Fruit fly (Drosophila melanogaster) whole organism, prepupa: ENCODE data around the gene SPoCk.

Experiments
- Blimp-1 ChIP-seq: fragments of 200-800 bp; sonication (Bioruptor generic); optimal IDR thresholded peaks from 3 replicates; lab custom pipeline; 2017; ENCODE audit warnings: missing biosample characterization, missing genetic modification characterization, mild to moderate bottlenecking, moderate library complexity, missing genetic modification reagents
- CG10669 ChIP-seq: fragments of 200-800 bp; sonication (Bioruptor generic); optimal IDR thresholded peaks from 3 replicates; lab custom pipeline; 2018; ENCODE audit warnings: missing biosample characterization, mild to moderate bottlenecking, missing genetic modification characterization, moderate library complexity
- CG11294 ChIP-seq: fragments of 200-800 bp; sonication (Bioruptor generic); IDR thresholded peaks from 2 replicates; pipeline ENCODE4 v1.3.6; 2022; ENCODE audit warnings: missing biosample characterization, missing genetic modification characterization
- CG11902 ChIP-seq: fragments of 200-800 bp; sonication (Bioruptor generic); optimal IDR thresholded peaks from 3 replicates; lab custom pipeline; 2016; ENCODE audit warnings: missing biosample characterization, missing genetic modification characterization
- CG15336 ChIP-seq: fragments of 200-800 bp; sonication (Bioruptor generic); IDR thresholded peaks from 2 replicates; pipeline ENCODE4 v1.3.6; 2022; ENCODE audit warnings: missing biosample characterization, missing genetic modification characterization
- CG31627 ChIP-seq: fragments of 200-800 bp; sonication (Bioruptor generic); optimal IDR thresholded peaks from 3 replicates; lab custom pipeline; 2016; ENCODE audit warnings: missing biosample characterization, missing genetic modification characterization
- CG34406 ChIP-seq: fragments of 200-800 bp; sonication (Bioruptor generic); optimal IDR thresholded peaks from 3 replicates; lab custom pipeline; 2016; ENCODE audit warnings: missing biosample characterization, missing genetic modification characterization
- CG3919 ChIP-seq: fragments of 200-800 bp; sonication (Bioruptor generic); optimal IDR thresholded peaks from 3 replicates; lab custom pipeline; 2016; ENCODE audit warnings: missing biosample characterization, missing genetic modification characterization
- CG6163 ChIP-seq: fragments of 200-800 bp; sonication (Bioruptor generic); IDR thresholded peaks from 3 replicates; pipeline ENCODE4 v1.3.6; 2022; ENCODE audit warnings: missing biosample characterization, missing genetic modification characterization
- CG6276 ChIP-seq: fragments of 200-800 bp; sonication (Bioruptor generic); optimal IDR thresholded peaks from 2 replicates; lab custom pipeline; 2017; ENCODE audit warnings: missing biosample characterization, mild to moderate bottlenecking, missing genetic modification characterization
- CG6808 ChIP-seq: fragments of 200-800 bp; sonication (Bioruptor generic); optimal IDR thresholded peaks from 3 replicates; lab custom pipeline; 2017; ENCODE audit warnings: missing biosample characterization, missing genetic modification characterization, mild to moderate bottlenecking, moderate library complexity, missing genetic modification reagents
- CG6854 ChIP-seq: fragments of 200-800 bp; sonication (Bioruptor generic); optimal IDR thresholded peaks from 2 replicates; lab custom pipeline; 2017; ENCODE audit warnings: missing biosample characterization, mild to moderate bottlenecking, missing genetic modification characterization
- CG8119 ChIP-seq: fragments of 200-800 bp; sonication (Bioruptor generic); IDR thresholded peaks from 3 replicates; pipeline ENCODE4 v1.3.6; 2022; ENCODE audit warnings: missing biosample characterization, missing genetic modification characterization
- CG8319 ChIP-seq: fragments of 200-800 bp; sonication (Bioruptor generic); optimal IDR thresholded peaks from 3 replicates; lab custom pipeline; 2016; ENCODE audit warnings: missing biosample characterization, missing genetic modification characterization
- CG9139 ChIP-seq: fragments of 200-800 bp; sonication (Bioruptor generic); optimal IDR thresholded peaks from 3 replicates; lab custom pipeline; 2017; ENCODE audit warnings: missing biosample characterization, mild to moderate bottlenecking, missing genetic modification characterization
- Eip75B ChIP-seq: fragments of 200-800 bp; sonication (Bioruptor generic); optimal IDR thresholded peaks from 3 replicates; lab custom pipeline; 2016; ENCODE audit warnings: missing biosample characterization, missing genetic modification characterization
- Eip78C ChIP-seq: fragments of 200-800 bp; sonication (Bioruptor generic); peaks from one replicate; lab custom pipeline; 2016; ENCODE audit warnings: missing biosample characterization, missing genetic modification characterization
- Eip93F ChIP-seq: fragments of 200-800 bp; sonication (Bioruptor generic); optimal IDR thresholded peaks from 2 replicates; lab custom pipeline; 2016; ENCODE audit warnings: missing biosample characterization, mild to moderate bottlenecking, missing genetic modification characterization
- Gug ChIP-seq: fragments of 200-800 bp; sonication (Bioruptor generic); IDR thresholded peaks from 2 replicates; pipeline ENCODE4 v1.3.6; 2022; ENCODE audit warnings: missing biosample characterization, missing genetic modification characterization
- Hr39 ChIP-seq: fragments of 200-800 bp; sonication (Bioruptor generic); optimal IDR thresholded peaks from 2 replicates; lab custom pipeline; 2016; ENCODE audit warnings: missing biosample characterization, missing genetic modification characterization
- Lpt ChIP-seq: fragments of 200-800 bp; sonication (Bioruptor generic); optimal IDR thresholded peaks from 3 replicates; lab custom pipeline; 2016; ENCODE audit warnings: missing biosample characterization, missing genetic modification characterization
- Met ChIP-seq: fragments of 200-800 bp; sonication (Bioruptor generic); optimal IDR thresholded peaks from 3 replicates; lab custom pipeline; 2016; ENCODE audit warnings: missing biosample characterization, missing genetic modification characterization
- OdsH ChIP-seq: fragments of 200-800 bp; sonication (Bioruptor generic); optimal IDR thresholded peaks from 3 replicates; lab custom pipeline; 2016; ENCODE audit warnings: missing biosample characterization, missing genetic modification characterization
- Sox102F ChIP-seq: fragments of 200-800 bp; sonication (Bioruptor generic); optimal IDR thresholded peaks from 2 replicates; lab custom pipeline; 2016; ENCODE audit warnings: missing biosample characterization, mild to moderate bottlenecking, missing genetic modification characterization
- Sox14 ChIP-seq: fragments of 200-800 bp; sonication (Bioruptor generic); optimal IDR thresholded peaks from 3 replicates; lab custom pipeline; 2016; ENCODE audit warnings: missing biosample characterization, missing genetic modification characterization
- Sox15 ChIP-seq: fragments of 200-800 bp; sonication (Bioruptor generic); optimal IDR thresholded peaks from 3 replicates; lab custom pipeline; 2016; ENCODE audit warnings: missing biosample characterization, missing genetic modification characterization
- achi ChIP-seq: fragments of 200-800 bp; sonication (Bioruptor generic); optimal IDR thresholded peaks from 3 replicates; lab custom pipeline; 2016; ENCODE audit warnings: missing biosample characterization, missing genetic modification characterization
- acj6 ChIP-seq: fragments of 200-800 bp; sonication (Bioruptor generic); optimal IDR thresholded peaks from 3 replicates; lab custom pipeline; 2016; ENCODE audit warnings: missing biosample characterization, missing genetic modification characterization
- cyc ChIP-seq: fragments of 200-800 bp; sonication (Bioruptor generic); optimal IDR thresholded peaks from 3 replicates; lab custom pipeline; 2016; ENCODE audit warnings: missing biosample characterization, missing genetic modification characterization
- dac ChIP-seq: fragments of 200-800 bp; sonication (Bioruptor generic); optimal IDR thresholded peaks from 2 replicates; lab custom pipeline; 2017; ENCODE audit warnings: missing biosample characterization, mild to moderate bottlenecking, missing genetic modification characterization
- dsx ChIP-seq: fragments of 200-800 bp; optimal IDR thresholded peaks from 3 replicates; lab custom pipeline; 2019; ENCODE audit warnings: missing biosample characterization, mild to moderate bottlenecking, missing genetic modification characterization, moderate library complexity; ENCODE audit not compliant: poor library complexity, severe bottlenecking
- eg ChIP-seq: fragments of 200-800 bp; sonication (Bioruptor generic); IDR thresholded peaks from 3 replicates; pipeline ENCODE4 v1.3.6; 2022; ENCODE audit warnings: missing biosample characterization, missing genetic modification characterization
- esn ChIP-seq: fragments of 200-800 bp; sonication (Bioruptor generic); optimal IDR thresholded peaks from 2 replicates; lab custom pipeline; 2016; ENCODE audit warnings: missing biosample characterization, mild to moderate bottlenecking, missing genetic modification characterization, moderate library complexity
- fd59A ChIP-seq: fragments of 200-800 bp; sonication (Bioruptor generic); optimal IDR thresholded peaks from 2 replicates; lab custom pipeline; 2017; ENCODE audit warnings: missing biosample characterization, mild to moderate bottlenecking, missing genetic modification characterization, missing genetic modification reagents
- fkh ChIP-seq: fragments of 200-800 bp; sonication (Bioruptor generic); optimal IDR thresholded peaks from 3 replicates; lab custom pipeline; 2017; ENCODE audit warnings: missing biosample characterization, mild to moderate bottlenecking, missing genetic modification characterization, moderate library complexity
- lz ChIP-seq: fragments of 200-800 bp; sonication (Bioruptor generic); optimal IDR thresholded peaks from 3 replicates; lab custom pipeline; 2016; ENCODE audit warnings: missing biosample characterization, missing genetic modification characterization
- net ChIP-seq: fragments of 200-800 bp; sonication (Bioruptor generic); optimal IDR thresholded peaks from 3 replicates; lab custom pipeline; 2016; ENCODE audit warnings: missing biosample characterization, missing genetic modification characterization
- pdm3 ChIP-seq: fragments of 200-800 bp; sonication (Bioruptor generic); optimal IDR thresholded peaks from 3 replicates; lab custom pipeline; 2016; ENCODE audit warnings: missing biosample characterization, missing genetic modification characterization
- ss ChIP-seq, 2 experiments: fragments of 200-800 bp; sonication (Bioruptor generic); optimal IDR thresholded peaks; 2 replicates in 1 of 2; 3 replicates in 1 of 2; lab custom pipeline; 2017 to 2018; ENCODE audit warnings: mild to moderate bottlenecking in 2 of 2, missing biosample characterization in 2 of 2, missing genetic modification characterization in 2 of 2, moderate library complexity in 1 of 2
- topi ChIP-seq: fragments of 200-800 bp; sonication (Bioruptor generic); optimal IDR thresholded peaks from 3 replicates; lab custom pipeline; 2016; ENCODE audit warnings: missing biosample characterization, missing genetic modification characterization

SPoCk gene

dm6 chr3L:22727739-22728335 lies 21.4 kb upstream of the SPoCk start, which contains the start of the genes CG14450 and CG11367:
CG14450 (minus strand) TSS chr3L:22727789.
CG11367 (plus strand) TSS chr3L:22728111.
- TF ChIP-seq acj6 (GFP tag; lab: Kevin White, UChicago) (no peak), Eip93F (GFP tag; lab: Kevin White, UChicago) (peak; percentile 41), esn (GFP tag; lab: Kevin White, UChicago) (peak; percentile 16), fkh (GFP tag; lab: Kevin White, UChicago) (peak; percentile 40), achi (GFP tag; lab: Kevin White, UChicago) (peak; percentile 35), CG6163 (GFP tag; lab: Robert Waterston, UW) (peak; percentile 52; the same call in 1 of the 3 replicates), dsx (peak; percentile 50), CG11902 (GFP tag; lab: Kevin White, UChicago) (no peak), Blimp-1 (GFP tag; lab: Kevin White, UChicago) (peak; percentile 92), Eip75B (GFP tag; lab: Kevin White, UChicago) (no peak), Sox102F (GFP tag; lab: Kevin White, UChicago) (no peak), CG6808 (peak; percentile 40), CG9139 (GFP tag; lab: Kevin White, UChicago) (no peak), topi (GFP tag; lab: Kevin White, UChicago) (no peak), net (GFP tag; lab: Kevin White, UChicago) (peak; percentile 33), CG6854 (GFP tag; lab: Kevin White, UChicago) (peak; percentile 53), eg (GFP tag; lab: Robert Waterston, UW) (0 out of 3 replicates have a peak, but pooled peaks have one; percentile 17), CG10669 (GFP tag; lab: Kevin White, UChicago) (no peak), Eip78C (GFP tag; lab: Kevin White, UChicago) (peak; percentile 83), CG15336 (GFP tag; lab: Robert Waterston, UW) (peak; percentile 33; the same call in 1 of the 2 replicates)

dm6 chr3L:22729466-22729865 lies 19.8 kb upstream of the SPoCk start, which contains the start of gene CG32454:
CG32454 (plus strand) TSS chr3L:22729766.
- no peak for TF ChIP-seq Gug (GFP tag; lab: Robert Waterston, UW)

dm6 chr3L:22731393-22731792 lies 17.9 kb upstream of the SPoCk start:
- no peak for TF ChIP-seq CG31627 (GFP tag; lab: Kevin White, UChicago)
- TF ChIP-seq CG3919 (GFP tag; lab: Kevin White, UChicago), result no peak
- no peak for TF ChIP-seq Hr39 (GFP tag; lab: Kevin White, UChicago)
- TF ChIP-seq net (GFP tag; lab: Kevin White, UChicago), result no peak
- TF ChIP-seq CG11294 (GFP tag; lab: Robert Waterston, UW), result no peak
- no peak for TF ChIP-seq dac (GFP tag; lab: Kevin White, UChicago)
- TF ChIP-seq Sox15 (GFP tag; lab: Kevin White, UChicago), result no peak
- TF ChIP-seq ss (GFP tag; optimal IDR thresholded peaks at IDR 0.05; lab: Kevin White, UChicago), result no peak
- TF ChIP-seq Met (GFP tag; lab: Kevin White, UChicago), result no peak
- no peak for TF ChIP-seq fkh (GFP tag; lab: Kevin White, UChicago)
- TF ChIP-seq Sox14, result no peak
- TF ChIP-seq OdsH (GFP tag; lab: Kevin White, UChicago), result no peak

dm6 chr3L:22733607-22734006 lies 15.6 kb upstream of the SPoCk start:
- TF ChIP-seq Blimp-1 (GFP tag; lab: Kevin White, UChicago) (no peak), CG8119 (GFP tag; lab: Robert Waterston, UW) (no peak), lz (GFP tag; lab: Kevin White, UChicago) (no peak), CG6276 (GFP tag; lab: Kevin White, UChicago) (no peak), Sox102F (GFP tag; lab: Kevin White, UChicago) (no peak), acj6 (GFP tag; lab: Kevin White, UChicago) (no peak), dsx (no peak), Lpt (GFP tag; lab: Kevin White, UChicago) (no peak), CG10669 (GFP tag; lab: Kevin White, UChicago) (no peak), CG8319 (GFP tag; lab: Kevin White, UChicago) (no peak), OdsH (GFP tag; lab: Kevin White, UChicago) (no peak), fd59A (GFP tag; lab: Kevin White, UChicago) (no peak), cyc (GFP tag; lab: Kevin White, UChicago) (no peak), Eip78C (GFP tag; lab: Kevin White, UChicago) (no peak), net (GFP tag; lab: Kevin White, UChicago) (no peak), pdm3 (GFP tag; lab: Kevin White, UChicago) (no peak), Hr39 (GFP tag; lab: Kevin White, UChicago) (no peak), CG34406 (GFP tag; lab: Kevin White, UChicago) (no peak)
